Worm (Caenorhabditis elegans): ENCODE results near the gene C29F7.3.

Gene C29F7.3

ce11 chrX:13396550-13397023 lies 23.1 kb downstream of the C29F7.3 start, which contains the start of gene F02C12.3 (continued):
- TF ChIP-seq nhr-11 (tag; optimal IDR thresholded peaks at IDR 0.05) (no peak), pha-4 (tag; optimal IDR thresholded peaks at IDR 0.05) (peak; percentile 90), ztf-11 (tag; optimal IDR thresholded peaks at IDR 0.05) (no peak), elt-3 (tag; optimal IDR thresholded peaks at IDR 0.05) (no peak), mml-1 (tag; optimal IDR thresholded peaks at IDR 0.05) (no peak), nhr-28 (tag; optimal IDR thresholded peaks at IDR 0.05) (no peak), pqm-1 (tag; optimal IDR thresholded peaks at IDR 0.05) (peak; percentile 36), nhr-237 (tag; optimal IDR thresholded peaks at IDR 0.05) (no peak), unc-39 (tag; optimal IDR thresholded peaks at IDR 0.05) (no peak), elt-2 (tag; optimal IDR thresholded peaks at IDR 0.05) (peak; percentile 37), tbx-2 (tag; optimal IDR thresholded peaks at IDR 0.05) (peak; percentile 65), daf-12 (tag; optimal IDR thresholded peaks at IDR 0.05) (no peak), egl-27 (tag; optimal IDR thresholded peaks at IDR 0.05) (no peak), nhr-25 (tag; optimal IDR thresholded peaks at IDR 0.05) (peak; percentile 84), fos-1 (tag; optimal IDR thresholded peaks at IDR 0.05) (no peak), zag-1 (tag; optimal IDR thresholded peaks at IDR 0.05) (no peak), lin-15B (tag; optimal IDR thresholded peaks at IDR 0.05) (peak; percentile 91), ceh-82 (tag; optimal IDR thresholded peaks at IDR 0.05) (peak; percentile 41), sea-2 (GFP tag; optimal IDR thresholded peaks at IDR 0.05) (no peak), nhr-43 (tag; optimal IDR thresholded peaks at IDR 0.05; ENCODE audit: poor library complexity, severe bottlenecking) (peak; percentile 64), jun-1 (tag; optimal IDR thresholded peaks at IDR 0.05) (peak; percentile 49)

- TF ChIP-seq lin-39 (tag; optimal IDR thresholded peaks at IDR 0.05) = no peak
- TF ChIP-seq mml-1 (tag; optimal IDR thresholded peaks at IDR 0.05) = no peak
- no peak for TF ChIP-seq jun-1 (tag; optimal IDR thresholded peaks at IDR 0.05)
- TF ChIP-seq snpc-4 (tag; optimal IDR thresholded peaks at IDR 0.05) = no peak
- TF ChIP-seq skn-1 (tag; optimal IDR thresholded peaks at IDR 0.05) = no peak
- TF ChIP-seq daf-12 (tag; optimal IDR thresholded peaks at IDR 0.05) = no peak
- TF ChIP-seq ceh-28 (tag; optimal IDR thresholded peaks at IDR 0.05) = no peak
- no peak for TF ChIP-seq ama-1 (optimal IDR thresholded peaks at IDR 0.05)
- no peak for TF ChIP-seq nhr-12 (tag; optimal IDR thresholded peaks at IDR 0.05)
- TF ChIP-seq sea-2 (GFP tag; optimal IDR thresholded peaks at IDR 0.05) = no peak
- no peak for TF ChIP-seq nhr-11 (tag; optimal IDR thresholded peaks at IDR 0.05)
- TF ChIP-seq nhr-28 (tag; optimal IDR thresholded peaks at IDR 0.05) = no peak
- TF ChIP-seq lsy-12 (tag; optimal IDR thresholded peaks at IDR 0.05) = no peak
- no peak for TF ChIP-seq tbx-2 (tag; optimal IDR thresholded peaks at IDR 0.05)
- TF ChIP-seq ceh-82 (tag; optimal IDR thresholded peaks at IDR 0.05) = no peak
- TF ChIP-seq hmg-11 (tag; optimal IDR thresholded peaks at IDR 0.05) = no peak
- no peak for TF ChIP-seq ceh-9 (tag; optimal IDR thresholded peaks at IDR 0.05)
- TF ChIP-seq nhr-76 (tag; optimal IDR thresholded peaks at IDR 0.05) = no peak
Measured at ce11 chrX:13394971-13395370, 24.8 kb downstream of the C29F7.3 start, which contains the start of gene irld-2. irld-2 (minus strand) TSS chrX:13395071.

- TF ChIP-seq nfya-1 (tag; optimal IDR thresholded peaks at IDR 0.05; ENCODE audit: insufficient read depth) (peak; percentile 9), nhr-25 (tag; optimal IDR thresholded peaks at IDR 0.05) (peak; percentile 92), unc-39 (tag; optimal IDR thresholded peaks at IDR 0.05) (no peak)
Measured at ce11 chrX:13388829-13389228, 30.9 kb downstream of the C29F7.3 start.

ce11 chrX:13387497-13387953 lies 32.2 kb downstream of the C29F7.3 start, which contains the start of gene C49F8.3:
C49F8.3 (minus strand) TSS chrX:13387547.
- TF ChIP-seq nhr-23 (tag; optimal IDR thresholded peaks at IDR 0.05) (peak; percentile 1), daf-12 (tag; optimal IDR thresholded peaks at IDR 0.05) (no peak)

- TF ChIP-seq elt-2 (tag; optimal IDR thresholded peaks at IDR 0.05) (no peak), nhr-28 (tag; optimal IDR thresholded peaks at IDR 0.05) (no peak), nhr-237 (tag; optimal IDR thresholded peaks at IDR 0.05) (no peak), elt-1 (tag; optimal IDR thresholded peaks at IDR 0.05) (no peak), pqm-1 (tag; optimal IDR thresholded peaks at IDR 0.05) (no peak), fkh-10 (GFP tag; optimal IDR thresholded peaks at IDR 0.05) (no peak), jun-1 (tag; optimal IDR thresholded peaks at IDR 0.05) (no peak), nhr-77 (tag; optimal IDR thresholded peaks at IDR 0.05) (no peak), eor-1 (tag; optimal IDR thresholded peaks at IDR 0.05) (no peak), ama-1 (optimal IDR thresholded peaks at IDR 0.05) (no peak), unc-62 (GFP tag; optimal IDR thresholded peaks at IDR 0.05) (no peak), lsy-12 (tag; optimal IDR thresholded peaks at IDR 0.05) (no peak)
Measured at ce11 chrX:13384743-13385142, 35.0 kb downstream of the C29F7.3 start.

Data from whole organism, L3 larva.